Fruit fly (Drosophila melanogaster) whole organism, embryonic: ENCODE results near the gene wda.
A peak's percentile ranks its signal among the peaks of the same experiment; 100 is the strongest.

ENCODE experiments used
- Asciz ChIP-seq: fragments of 200-800 bp; sonication (Bioruptor generic); optimal IDR thresholded peaks from 2 replicates; lab custom pipeline; 2017; ENCODE audit warnings: missing biosample characterization, mild to moderate bottlenecking, missing genetic modification characterization, missing genetic modification reagents
- Atf-2 ChIP-seq: fragments of 200-800 bp; sonication (Bioruptor generic); optimal IDR thresholded peaks from 2 replicates; lab custom pipeline; 2016; ENCODE audit warnings: missing biosample characterization, missing genetic modification characterization
- Atf3 ChIP-seq: fragments of 200-800 bp; sonication (Bioruptor generic); optimal IDR thresholded peaks from 3 replicates; lab custom pipeline; 2016; ENCODE audit warnings: missing biosample characterization, missing genetic modification characterization
- CG10147 ChIP-seq: fragments of 200-800 bp; sonication (Bioruptor generic); optimal IDR thresholded peaks from 2 replicates; lab custom pipeline; 2019; ENCODE audit warnings: missing biosample characterization, mild to moderate bottlenecking, missing genetic modification characterization, moderate library complexity
- CG10209 ChIP-seq: fragments of 200-800 bp; sonication (Bioruptor generic); optimal IDR thresholded peaks from 3 replicates; lab custom pipeline; 2017; ENCODE audit warnings: missing biosample characterization, mild to moderate bottlenecking, missing genetic modification characterization, missing genetic modification reagents
- CG10565 ChIP-seq: fragments of 200-800 bp; sonication (Bioruptor generic); optimal IDR thresholded peaks from 3 replicates; lab custom pipeline; 2016; ENCODE audit warnings: missing biosample characterization, mild to moderate bottlenecking, missing genetic modification characterization
- CG13775 ChIP-seq: fragments of 200-800 bp; sonication (Bioruptor generic); optimal IDR thresholded peaks from 3 replicates; lab custom pipeline; 2017; ENCODE audit warnings: missing biosample characterization, mild to moderate bottlenecking, missing genetic modification characterization
- CG14710 ChIP-seq: fragments of 200-800 bp; sonication (Bioruptor generic); optimal IDR thresholded peaks from 3 replicates; lab custom pipeline; 2019; ENCODE audit warnings: missing biosample characterization, mild to moderate bottlenecking, missing genetic modification characterization, moderate library complexity
- CG15011 ChIP-seq: fragments of 200-800 bp; sonication (Bioruptor generic); optimal IDR thresholded peaks from 3 replicates; lab custom pipeline; 2018; ENCODE audit warnings: missing biosample characterization, mild to moderate bottlenecking, missing genetic modification characterization
- CG15479 ChIP-seq: fragments of 200-800 bp; sonication (Bioruptor generic); optimal IDR thresholded peaks from 3 replicates; lab custom pipeline; 2019; ENCODE audit warnings: missing biosample characterization, mild to moderate bottlenecking, missing genetic modification characterization, moderate library complexity
- CG15601 ChIP-seq: fragments of 200-800 bp; sonication (Bioruptor generic); optimal IDR thresholded peaks from 3 replicates; lab custom pipeline; 2019; ENCODE audit warnings: missing biosample characterization, mild to moderate bottlenecking, missing genetic modification characterization, moderate library complexity
- CG1603 ChIP-seq: fragments of 200-800 bp; sonication (Bioruptor generic); optimal IDR thresholded peaks from 2 replicates; lab custom pipeline; 2019; ENCODE audit warnings: missing biosample characterization, mild to moderate bottlenecking, missing genetic modification characterization, moderate library complexity
- CG18764 ChIP-seq: fragments of 200-800 bp; sonication (Bioruptor generic); optimal IDR thresholded peaks from 3 replicates; lab custom pipeline; 2016; ENCODE audit warnings: missing biosample characterization, missing genetic modification characterization
- CG2875 ChIP-seq: fragments of 200-800 bp; sonication (Bioruptor generic); optimal IDR thresholded peaks from 2 replicates; lab custom pipeline; 2017; ENCODE audit warnings: missing biosample characterization, mild to moderate bottlenecking, missing genetic modification characterization, missing genetic modification reagents
- CG3838 ChIP-seq: fragments of 200-800 bp; sonication (Bioruptor generic); optimal IDR thresholded peaks from 3 replicates; lab custom pipeline; 2016; ENCODE audit warnings: missing biosample characterization, missing genetic modification characterization
- CG42726 ChIP-seq: fragments of 200-800 bp; sonication (Bioruptor generic); IDR thresholded peaks from 2 replicates; pipeline ENCODE4 v1.3.6; 2022; ENCODE audit warnings: missing biosample characterization, missing genetic modification characterization; ENCODE audit not compliant: partially characterized antibody
- CG4360 ChIP-seq: fragments of 200-800 bp; sonication (Bioruptor generic); IDR thresholded peaks from 2 replicates; pipeline ENCODE4 v1.3.6; 2022; ENCODE audit warnings: missing biosample characterization, missing genetic modification characterization
- CG5180 ChIP-seq: fragments of 200-800 bp; sonication (Bioruptor generic); optimal IDR thresholded peaks from 3 replicates; lab custom pipeline; 2017; ENCODE audit warnings: missing biosample characterization, missing genetic modification characterization, mild to moderate bottlenecking, moderate library complexity, missing genetic modification reagents
- CG6854 ChIP-seq: fragments of 200-800 bp; sonication (Bioruptor generic); optimal IDR thresholded peaks from 3 replicates; lab custom pipeline; 2017; ENCODE audit warnings: missing biosample characterization, mild to moderate bottlenecking, missing genetic modification characterization
- CG7963 ChIP-seq: fragments of 200-800 bp; sonication (Bioruptor generic); IDR thresholded peaks from 3 replicates; pipeline ENCODE4 v1.3.6; 2022; ENCODE audit warnings: missing biosample characterization, missing genetic modification characterization; ENCODE audit not compliant: partially characterized antibody
- CG8944 ChIP-seq: fragments of 200-800 bp; sonication (Bioruptor generic); optimal IDR thresholded peaks from 3 replicates; lab custom pipeline; 2016; ENCODE audit warnings: missing biosample characterization, missing genetic modification characterization
- D ChIP-seq, 2 experiments: fragments of 200-800 bp in 1 of 2; fragments of >200 bp in 1 of 2; sonication (Bioruptor generic) in 1 of 2; optimal IDR thresholded peaks; 2 replicates in 1 of 2; 3 replicates in 1 of 2; lab custom pipeline; 2017; ENCODE audit warnings: mild to moderate bottlenecking in 1 of 2, missing biosample characterization in 1 of 2, missing genetic modification characterization in 1 of 2, missing genetic modification reagents in 1 of 2
- Dll ChIP-seq: fragments of 200-800 bp; sonication (Bioruptor generic); IDR thresholded peaks from 4 replicates; pipeline ENCODE4 v1.3.6; 2022; ENCODE audit warnings: missing biosample characterization, missing genetic modification characterization; ENCODE audit not compliant: partially characterized antibody
- Doc2 ChIP-seq: fragments of 200-800 bp; sonication (Bioruptor generic); IDR thresholded peaks from 2 replicates; pipeline ENCODE4 v1.3.6; 2022; ENCODE audit warnings: missing biosample characterization, missing genetic modification characterization
- Elba2 ChIP-seq: fragments of 200-800 bp; sonication (Bioruptor generic); optimal IDR thresholded peaks from 3 replicates; lab custom pipeline; 2016; ENCODE audit warnings: missing biosample characterization, missing genetic modification characterization
- HmgD ChIP-seq: fragments of 200-800 bp; sonication (Bioruptor generic); optimal IDR thresholded peaks from 3 replicates; lab custom pipeline; 2016; ENCODE audit warnings: missing biosample characterization, missing genetic modification characterization
- Mad ChIP-seq: fragments of 200-800 bp; sonication (Bioruptor generic); optimal IDR thresholded peaks from 2 replicates; lab custom pipeline; 2016; ENCODE audit warnings: missing biosample characterization, missing genetic modification characterization
- NC2α ChIP-seq: fragments of 200-800 bp; sonication (Bioruptor generic); optimal IDR thresholded peaks from 2 replicates; lab custom pipeline; 2016; ENCODE audit warnings: missing biosample characterization, missing genetic modification characterization
- Oli ChIP-seq: fragments of 200-800 bp; sonication (Bioruptor generic); optimal IDR thresholded peaks from 2 replicates; lab custom pipeline; 2018; ENCODE audit warnings: missing biosample characterization, mild to moderate bottlenecking, missing genetic modification characterization, moderate library complexity
- Opbp ChIP-seq: fragments of 200-800 bp; sonication (Bioruptor generic); IDR thresholded peaks from 3 replicates; pipeline ENCODE4 v1.3.6; 2022; ENCODE audit warnings: missing biosample characterization, missing genetic modification characterization; ENCODE audit not compliant: partially characterized antibody
- Stat92E ChIP-seq, 3 experiments: fragments of >200 bp in 2 of 3; fragments of 200-800 bp in 1 of 3; sonication (Bioruptor generic) in 1 of 3; optimal IDR thresholded peaks; 2 replicates each; lab custom pipeline; 2017 to 2019; ENCODE audit warnings: missing biosample characterization in 3 of 3, missing genetic modification characterization in 3 of 3, mild to moderate bottlenecking in 1 of 3, moderate library complexity in 1 of 3
- az2 ChIP-seq: fragments of 200-800 bp; sonication (Bioruptor generic); optimal IDR thresholded peaks from 3 replicates; lab custom pipeline; 2016; ENCODE audit warnings: missing biosample characterization, missing genetic modification characterization
- bab2 ChIP-seq: fragments of 200-800 bp; sonication (Bioruptor generic); optimal IDR thresholded peaks from 2 replicates; lab custom pipeline; 2016; ENCODE audit warnings: missing biosample characterization, missing genetic modification characterization
- cad ChIP-seq: fragments of >200 bp; optimal IDR thresholded peaks from 2 replicates; lab custom pipeline; 2017; ENCODE audit warnings: missing biosample characterization, missing genetic modification characterization
- cato ChIP-seq: fragments of 200-800 bp; sonication (Bioruptor generic); optimal IDR thresholded peaks from 2 replicates; lab custom pipeline; 2016; ENCODE audit warnings: missing biosample characterization, missing genetic modification characterization, borderline replicate concordance
- esg ChIP-seq: fragments of 200-800 bp; sonication (Bioruptor generic); conservative IDR thresholded peaks from 2 replicates; pipeline ENCODE4 v1.3.6; 2022; ENCODE audit warnings: missing biosample characterization, missing genetic modification characterization
- fd102C ChIP-seq: fragments of 200-800 bp; sonication (Bioruptor generic); optimal IDR thresholded peaks from 2 replicates; lab custom pipeline; 2018; ENCODE audit warnings: missing biosample characterization, mild to moderate bottlenecking, missing genetic modification characterization, moderate library complexity
- gt ChIP-seq: fragments of 200-800 bp; sonication (Bioruptor generic); IDR thresholded peaks from 2 replicates; pipeline ENCODE4 v1.3.6; 2022; ENCODE audit warnings: missing biosample characterization, missing genetic modification characterization
- inv ChIP-seq: fragments of 200-800 bp; sonication (Bioruptor generic); IDR thresholded peaks from 2 replicates; pipeline ENCODE4 v1.3.6; 2022; ENCODE audit warnings: missing biosample characterization, missing genetic modification characterization; ENCODE audit not compliant: partially characterized antibody
- oc ChIP-seq: fragments of 200-800 bp; sonication (Bioruptor generic); optimal IDR thresholded peaks from 2 replicates; lab custom pipeline; 2018; ENCODE audit warnings: missing biosample characterization, mild to moderate bottlenecking, missing genetic modification characterization, moderate library complexity
- pros ChIP-seq: fragments of 200-800 bp; sonication (Bioruptor generic); optimal IDR thresholded peaks from 3 replicates; lab custom pipeline; 2019; ENCODE audit warnings: missing biosample characterization, mild to moderate bottlenecking, missing genetic modification characterization, moderate library complexity
- pzg ChIP-seq: fragments of 200-800 bp; sonication (Bioruptor generic); optimal IDR thresholded peaks from 3 replicates; lab custom pipeline; 2018; ENCODE audit warnings: missing biosample characterization, mild to moderate bottlenecking, missing genetic modification characterization, moderate library complexity
- sens ChIP-seq: fragments of 200-800 bp; sonication (Bioruptor generic); peaks from one replicate; lab custom pipeline; 2016; ENCODE audit warnings: missing biosample characterization, missing genetic modification characterization
- vfl ChIP-seq: fragments of 200-800 bp; sonication (Bioruptor generic); optimal IDR thresholded peaks from 2 replicates; lab custom pipeline; 2016; ENCODE audit warnings: missing biosample characterization, missing genetic modification characterization
- z ChIP-seq: fragments of 200-800 bp; sonication (Bioruptor generic); IDR thresholded peaks from 3 replicates; pipeline ENCODE4 v1.3.6; 2022; ENCODE audit warnings: missing biosample characterization, missing genetic modification characterization
- zfh1 ChIP-seq: fragments of 200-800 bp; sonication (Bioruptor generic); IDR thresholded peaks from 3 replicates; pipeline ENCODE4 v1.3.6; 2022; ENCODE audit warnings: missing biosample characterization, missing genetic modification characterization

Gene wda

DNA sequence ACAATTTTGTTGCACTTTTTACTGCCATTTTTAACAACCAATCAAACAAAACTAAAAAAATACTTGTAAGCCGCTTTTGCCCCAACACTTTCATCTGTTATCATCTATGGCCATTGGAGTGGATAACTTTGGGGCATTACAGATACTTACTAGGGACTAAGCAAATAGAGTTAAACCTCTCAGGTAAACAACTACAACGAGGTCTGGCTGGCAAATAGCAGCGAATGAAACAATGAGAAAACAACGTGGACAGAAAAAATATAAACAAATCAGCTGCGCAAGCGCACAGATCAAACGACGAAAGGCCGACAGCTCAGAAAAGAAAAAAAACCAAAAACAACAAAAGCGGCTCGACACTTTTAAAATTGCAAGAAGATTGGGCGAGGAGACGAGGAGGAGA is 44.3 kb upstream of the wda start (continued):
- TF ChIP-seq fd102C (GFP tag; lab: Kevin White, UChicago) (peak; percentile 38), CG14710 (no peak), CG10209 (GFP tag; lab: Kevin White, UChicago) (peak; percentile 4), bab2 (GFP tag; lab: Kevin White, UChicago) (peak; percentile 1), CG15601 (tag; lab: Kevin White, UChicago) (peak; percentile 37), CG3838 (GFP tag; lab: Kevin White, UChicago) (no peak), CG2875 (GFP tag; lab: Kevin White, UChicago) (peak; percentile 18), oc (peak; percentile 1), CG18764 (no peak), cato (no peak), inv (no peak)

DNA sequence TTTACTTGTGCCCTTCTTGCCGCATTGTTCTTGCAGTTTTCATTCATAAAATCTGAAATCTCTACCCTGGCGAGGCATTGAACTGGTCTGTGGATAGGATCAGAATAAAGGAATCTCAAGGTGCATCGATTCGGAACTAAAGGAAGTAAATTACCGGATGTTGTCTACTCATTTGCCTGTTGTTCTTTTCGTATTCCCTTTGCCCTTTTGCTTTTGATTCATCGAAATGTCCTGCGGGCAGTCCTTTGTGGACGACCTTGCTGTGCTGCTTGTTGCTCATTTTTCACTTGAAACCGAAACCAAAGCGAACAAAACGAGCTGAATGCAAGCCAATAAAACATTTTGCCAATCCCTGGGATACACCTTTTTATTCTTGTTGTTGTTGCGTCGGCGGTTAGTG is 43.4 kb upstream of the wda start:
- TF ChIP-seq cad (GFP tag; lab: Kevin White, UChicago) = peak; percentile 32
- TF ChIP-seq sens (GFP tag; lab: Kevin White, UChicago) = peak; percentile 61
- TF ChIP-seq CG10147 (GFP tag; lab: Kevin White, UChicago) = no peak
- 0 out of 2 replicates have a peak, but pooled peaks have one; percentile 8 for TF ChIP-seq CG4360 (GFP tag; lab: Robert Waterston, UW)
- TF ChIP-seq Asciz = no peak
- TF ChIP-seq D (optimal IDR thresholded peaks at IDR 0.05; lab: Kevin White, UChicago) = peak; percentile 83
- TF ChIP-seq D (GFP tag; optimal IDR thresholded peaks at IDR 0.05; lab: Kevin White, UChicago) = no peak
- TF ChIP-seq pros = peak; percentile 29

DNA sequence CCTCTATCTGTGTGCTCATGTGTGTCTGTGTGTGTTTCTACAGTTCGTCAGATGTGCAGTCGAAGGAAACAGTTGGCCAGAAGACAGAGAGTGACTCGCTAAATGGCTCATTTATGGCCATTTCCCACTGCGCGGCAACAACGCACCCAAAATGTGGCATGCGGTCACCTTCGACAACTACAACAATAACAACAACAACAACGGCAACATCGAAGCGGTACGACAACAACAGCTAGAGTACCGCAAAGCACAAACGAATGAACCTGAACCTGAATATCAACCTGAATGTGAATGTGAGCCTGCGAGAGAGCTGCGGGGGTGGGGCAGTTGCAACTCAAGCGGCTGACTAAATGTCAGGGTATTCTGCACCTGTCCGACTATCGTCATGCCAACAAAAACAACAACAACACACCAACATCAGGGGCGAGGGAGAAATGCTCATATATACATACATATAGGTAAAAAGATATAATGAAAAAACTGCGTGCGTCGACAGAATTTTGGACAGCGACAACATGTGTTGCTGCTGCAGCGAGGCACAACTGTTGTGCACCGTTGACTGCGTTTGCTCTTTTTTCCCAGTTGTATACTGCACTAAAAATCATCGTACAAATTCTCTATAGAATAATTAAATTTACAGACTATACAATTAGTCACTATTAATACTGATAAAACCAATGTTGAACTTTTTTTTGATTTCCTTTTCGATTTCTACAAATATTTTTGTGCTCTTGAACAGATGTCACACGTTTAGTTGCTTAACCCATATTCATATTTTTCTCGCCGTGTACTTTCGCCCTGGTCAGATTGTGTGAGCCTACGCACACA is 42.4 kb upstream of the wda start:
- TF ChIP-seq NC2α (no peak), gt (GFP tag; lab: Robert Waterston, UW) (no peak), vfl (GFP tag; lab: Kevin White, UChicago) (no peak), CG5180 (GFP tag; lab: Kevin White, UChicago) (no peak), esg (no peak), z (no peak), CG1603 (tag; lab: Kevin White, UChicago) (peak; percentile 64), CG7963 (no peak), Atf3 (GFP tag; lab: Kevin White, UChicago) (peak; percentile 31), HmgD (GFP tag; lab: Kevin White, UChicago) (no peak), CG13775 (peak; percentile 59), pzg (GFP tag; lab: Kevin White, UChicago) (no peak), CG8944 (GFP tag; lab: Kevin White, UChicago) (no peak), CG10565 (GFP tag; lab: Kevin White, UChicago) (no peak), Opbp (no peak), CG15011 (no peak), Doc2 (GFP tag; lab: Robert Waterston, UW) (no peak), CG15479 (GFP tag; lab: Kevin White, UChicago) (peak; percentile 92), Atf-2 (GFP tag; lab: Kevin White, UChicago) (peak; percentile 10), az2 (GFP tag; lab: Kevin White, UChicago) (peak; percentile 52), Stat92E (GFP tag; optimal IDR thresholded peaks at IDR 0.05; lab: Kevin White, UChicago) (no peak), zfh1 (peak; percentile 46; the same call in 2 of the 3 replicates), Oli (tag; lab: Kevin White, UChicago) (peak; percentile 32), Elba2 (GFP tag; lab: Kevin White, UChicago) (peak; percentile 58), Mad (GFP tag; lab: Kevin White, UChicago) (no peak), Dll (GFP tag; lab: Robert Waterston, UW) (no peak), bab2 (GFP tag; lab: Kevin White, UChicago) (no peak), CG42726 (GFP tag; lab: Robert Waterston, UW) (no peak), CG6854 (GFP tag; lab: Kevin White, UChicago) (no peak)
